Fruit fly (Drosophila melanogaster): ENCODE data around the gene eIF4E1.
A peak's percentile ranks its signal among the peaks of the same experiment; 100 is the strongest.

eIF4E1 gene

dm6 chr3L:9422636-9423419 is 20.6 kb upstream of the eIF4E1 start, which contains the start of gene aay (continued):
- TF ChIP-seq Stat92E (GFP tag; optimal IDR thresholded peaks at IDR 0.05) (peak in 1 of 3 experiments; percentile 99), CG6791 (GFP tag; IDR thresholded peaks at IDR 0.05; ENCODE audit: partially characterized antibody) (no peak), pnt (GFP tag; optimal IDR thresholded peaks at IDR 0.05) (peak; percentile 95), CG2129 (GFP tag; IDR thresholded peaks at IDR 0.05; ENCODE audit: partially characterized antibody) (no peak), D19B (GFP tag; optimal IDR thresholded peaks at IDR 0.05) (peak; percentile 92), Hand (GFP tag; optimal IDR thresholded peaks at IDR 0.05) (peak; percentile 97), pzg (GFP tag; optimal IDR thresholded peaks at IDR 0.05) (peak; percentile 17), CG9609 (GFP tag; optimal IDR thresholded peaks at IDR 0.05) (peak; percentile 97), CG11093 (GFP tag; IDR thresholded peaks at IDR 0.05) (peak; percentile 97), MTF-1 (GFP tag; optimal IDR thresholded peaks at IDR 0.05; ENCODE audit: borderline replicate concordance) (peak; percentile 95), yki (optimal IDR thresholded peaks at IDR 0.05) (no peak), dpn (GFP tag; optimal IDR thresholded peaks at IDR 0.05) (peak; percentile 98 to 99), tio (GFP tag; optimal IDR thresholded peaks at IDR 0.05) (peak; percentile 97), da (GFP tag; optimal IDR thresholded peaks at IDR 0.05) (peak; percentile 94), Dek (tag; optimal IDR thresholded peaks at IDR 0.05) (peak; percentile 99), CG8924 (tag; optimal IDR thresholded peaks at IDR 0.05) (peak; percentile 100), tna (GFP tag; IDR thresholded peaks at IDR 0.05; ENCODE audit: partially characterized antibody) (no peak), CG18476 (GFP tag; optimal IDR thresholded peaks at IDR 0.05) (peak; percentile 99), Tbp (GFP tag; optimal IDR thresholded peaks at IDR 0.05) (no peak), CG6272 (GFP tag; IDR thresholded peaks at IDR 0.05) (peak; percentile 97), luna (GFP tag; optimal IDR thresholded peaks at IDR 0.05) (peak; percentile 85), CG18619 (GFP tag; optimal IDR thresholded peaks at IDR 0.05) (peak; percentile 99), tin (GFP tag; optimal IDR thresholded peaks at IDR 0.05) (peak; percentile 98), tgo (GFP tag; IDR thresholded peaks at IDR 0.05) (peak; percentile 98), CG17802 (tag; optimal IDR thresholded peaks at IDR 0.05) (peak; percentile 90)

- TF ChIP-seq Optix (GFP tag; IDR thresholded peaks at IDR 0.05) (no peak), Dip2 (GFP tag; IDR thresholded peaks at IDR 0.05) (no peak), CG15479 (GFP tag; optimal IDR thresholded peaks at IDR 0.05) (peak; percentile 59), cad (GFP tag; optimal IDR thresholded peaks at IDR 0.05) (peak; percentile 13), NC2α (GFP tag; optimal IDR thresholded peaks at IDR 0.05) (no peak), otp (GFP tag; IDR thresholded peaks at IDR 0.05) (no peak)
Observed at dm6 chr3L:9422135-9422534, 19.9 kb upstream of the eIF4E1 start.

- TF ChIP-seq p53 (GFP tag; optimal IDR thresholded peaks at IDR 0.05) = peak; percentile 98
- peak; percentile 77 for TF ChIP-seq ac (GFP tag; optimal IDR thresholded peaks at IDR 0.05)
- no peak for TF ChIP-seq CG10979 (tag; optimal IDR thresholded peaks at IDR 0.05)
- no peak for TF ChIP-seq Six4 (GFP tag; optimal IDR thresholded peaks at IDR 0.05)
- peak in 1 of 2 experiments; percentile 20 for TF ChIP-seq tll (GFP tag; optimal IDR thresholded peaks at IDR 0.05)
Observed at dm6 chr3L:9421621-9422020, 19.4 kb upstream of the eIF4E1 start.

- TF ChIP-seq B-H2 (GFP tag; optimal IDR thresholded peaks at IDR 0.05) = no peak
- no peak for TF ChIP-seq CG4424 (GFP tag; optimal IDR thresholded peaks at IDR 0.05)
- TF ChIP-seq ERR (GFP tag; optimal IDR thresholded peaks at IDR 0.05) = no peak
- TF ChIP-seq Taf1 (GFP tag; IDR thresholded peaks at IDR 0.05) = no peak
- TF ChIP-seq CG14860 (GFP tag; IDR thresholded peaks at IDR 0.05; ENCODE audit: partially characterized antibody) = no peak
- TF ChIP-seq grau (tag; optimal IDR thresholded peaks at IDR 0.05) = peak; percentile 39
- no peak for TF ChIP-seq sob (GFP tag; IDR thresholded peaks at IDR 0.05)
- TF ChIP-seq dimm (GFP tag; IDR thresholded peaks at IDR 0.05) = no peak
- peak in 1 of 2 experiments; percentile 52 for TF ChIP-seq Pdp1 (GFP tag; optimal IDR thresholded peaks at IDR 0.05)
- no peak for TF ChIP-seq Ssrp (tag; optimal IDR thresholded peaks at IDR 0.05)
- no peak for TF ChIP-seq stwl (tag; optimal IDR thresholded peaks at IDR 0.05)
- no peak for TF ChIP-seq CG15269 (tag; optimal IDR thresholded peaks at IDR 0.05)
Observed at dm6 chr3L:9420819-9421130, 18.5 kb upstream of the eIF4E1 start.
